Worm (Caenorhabditis elegans): Measurements from ENCODE around the gene C54E10.11.

- TF ChIP-seq dao-5 (tag; optimal IDR thresholded peaks at IDR 0.05) (no peak), W03F9.2 (tag; optimal IDR thresholded peaks at IDR 0.05) (no peak), him-1 (tag; optimal IDR thresholded peaks at IDR 0.05) (no peak)
These were observed 31.4 kb downstream of the C54E10.11 start, which contains the start of gene clec-255 for ce11 chrV:18770623-18771022.
